Worm (Caenorhabditis elegans): ENCODE measurements around the gene C14C10.5.

The C14C10.5 gene

ce11 chrV:12564902-12565301 is 35.1 kb upstream of the C14C10.5 start:
- TF ChIP-seq gei-8 (GFP tag; optimal IDR thresholded peaks at IDR 0.05), result no peak
- no peak for TF ChIP-seq daf-16 (GFP tag; optimal IDR thresholded peaks at IDR 0.05)
- no peak for TF ChIP-seq daf-16 (tag; optimal IDR thresholded peaks at IDR 0.05)
- no peak for TF ChIP-seq hlh-11 (tag; optimal IDR thresholded peaks at IDR 0.05)
- no peak for TF ChIP-seq mep-1 (tag; optimal IDR thresholded peaks at IDR 0.05)
- TF ChIP-seq daf-19 (GFP tag; conservative IDR thresholded peaks at IDR 0.05), result no peak
- no peak for TF ChIP-seq rbr-2 (tag; optimal IDR thresholded peaks at IDR 0.05)

ce11 chrV:12567312-12567711 is 32.7 kb upstream of the C14C10.5 start:
- TF ChIP-seq unc-62 (GFP tag; optimal IDR thresholded peaks at IDR 0.05 in 1 of 2) (peak in 1 of 2 experiments; percentile 97), unc-62 (tag; optimal IDR thresholded peaks at IDR 0.05) (no peak), ctbp-1 (GFP tag; IDR thresholded peaks at IDR 0.05) (no peak), pqm-1 (tag; optimal IDR thresholded peaks at IDR 0.05) (no peak)

- TF ChIP-seq unc-39 (tag; optimal IDR thresholded peaks at IDR 0.05) (no peak), nhr-42 (GFP tag; IDR thresholded peaks at IDR 0.05) (no peak), mes-2 (tag; optimal IDR thresholded peaks at IDR 0.05; ENCODE audit: poor library complexity, severe bottlenecking) (no peak), mxl-3 (GFP tag; optimal IDR thresholded peaks at IDR 0.05) (no peak), egl-43 (GFP tag; IDR thresholded peaks at IDR 0.05) (no peak), nhr-6 (tag; optimal IDR thresholded peaks at IDR 0.05) (no peak), R02D3.7 (tag; optimal IDR thresholded peaks at IDR 0.05) (no peak), snpc-1.2 (GFP tag; IDR thresholded peaks at IDR 0.05) (no peak), ctbp-1 (GFP tag; IDR thresholded peaks at IDR 0.05) (no peak), zip-11 (GFP tag; IDR thresholded peaks at IDR 0.05) (no peak), daf-12 (tag; optimal IDR thresholded peaks at IDR 0.05) (no peak)
Observed at ce11 chrV:12567850-12568249, 32.1 kb upstream of the C14C10.5 start, which contains the start of gene E02A10.4. Gene E02A10.4 (minus strand): TSS chrV:12567950.

- TF ChIP-seq daf-12 (tag; optimal IDR thresholded peaks at IDR 0.05) (no peak), gei-8 (GFP tag; optimal IDR thresholded peaks at IDR 0.05) (no peak), lin-13 (GFP tag; optimal IDR thresholded peaks at IDR 0.05) (no peak), R02D3.7 (tag; optimal IDR thresholded peaks at IDR 0.05) (no peak), dve-1 (tag; optimal IDR thresholded peaks at IDR 0.05; ENCODE audit: insufficient read depth) (no peak), nhr-48 (tag; optimal IDR thresholded peaks at IDR 0.05) (no peak), nhr-25 (tag; optimal IDR thresholded peaks at IDR 0.05; ENCODE audit: borderline replicate concordance, insufficient read depth) (no peak), saeg-2 (GFP tag; IDR thresholded peaks at IDR 0.05) (no peak), ceh-44 (GFP tag; IDR thresholded peaks at IDR 0.05) (no peak), nhr-42 (GFP tag; IDR thresholded peaks at IDR 0.05) (no peak), pha-4 (GFP tag; IDR thresholded peaks at IDR 0.05) (no peak), pha-4 (tag; optimal IDR thresholded peaks at IDR 0.05) (no peak), rbr-2 (tag; optimal IDR thresholded peaks at IDR 0.05) (no peak), daf-8 (GFP tag; IDR thresholded peaks at IDR 0.05) (no peak), dmd-9 (GFP tag; IDR thresholded peaks at IDR 0.05) (no peak), unc-130 (GFP tag; optimal IDR thresholded peaks at IDR 0.05) (no peak), ztf-7 (tag; optimal IDR thresholded peaks at IDR 0.05) (no peak), dmd-8 (GFP tag; IDR thresholded peaks at IDR 0.05) (no peak)
Observed at ce11 chrV:12570271-12570670, 29.7 kb upstream of the C14C10.5 start.

- TF ChIP-seq mdl-1 (tag; optimal IDR thresholded peaks at IDR 0.05), result no peak
- TF ChIP-seq mep-1 (tag; optimal IDR thresholded peaks at IDR 0.05), result no peak
- peak; percentile 58; the same call in 1 of the 2 replicates for TF ChIP-seq pha-4 (GFP tag; IDR thresholded peaks at IDR 0.05)
- no peak for TF ChIP-seq pha-4 (tag; optimal IDR thresholded peaks at IDR 0.05)
- TF ChIP-seq set-16 (GFP tag; IDR thresholded peaks at IDR 0.05), result peak; percentile 97
Observed at ce11 chrV:12575846-12576245, 24.1 kb upstream of the C14C10.5 start.

Measured in whole organism, L4 larva.